Worm (Caenorhabditis elegans) whole organism, early embryonic: Measurements from ENCODE around the gene idpc-4.

Experiments used
- B0310.2 ChIP-seq: sonication (generic microtip); optimal IDR thresholded peaks from 2 replicates; lab custom pipeline; 2016; ENCODE audit warnings: mild to moderate bottlenecking, missing genetic modification characterization, missing compliant biosample characterization
- F13C5.2 ChIP-seq: sonication (generic microtip); optimal IDR thresholded peaks from 2 replicates; lab custom pipeline; 2017; ENCODE audit warnings: mild to moderate bottlenecking, missing genetic modification characterization, inconsistent platforms, missing compliant biosample characterization
- aly-1 ChIP-seq: sonication (generic microtip); optimal IDR thresholded peaks from 2 replicates; lab custom pipeline; 2016; ENCODE audit warnings: missing genetic modification characterization, missing compliant biosample characterization
- ama-1 ChIP-seq: fragments of 150-350 bp; optimal IDR thresholded peaks from 2 replicates; lab custom pipeline; 2014
- ceh-13 ChIP-seq: fragments of 200-800 bp; sonication (Bioruptor generic); optimal IDR thresholded peaks from 2 replicates; lab custom pipeline; 2018; ENCODE audit warnings: mild to moderate bottlenecking, missing genetic modification characterization, missing compliant biosample characterization
- ceh-36 ChIP-seq: sonication (generic microtip); optimal IDR thresholded peaks from 2 replicates; lab custom pipeline; 2016; ENCODE audit warnings: missing genetic modification characterization, inconsistent platforms, missing compliant biosample characterization
- ets-7 ChIP-seq: sonication (generic microtip); optimal IDR thresholded peaks from 2 replicates; lab custom pipeline; 2016; ENCODE audit warnings: missing genotype, missing genetic modification characterization, missing compliant biosample characterization
- flt-1 ChIP-seq: fragments of 200-800 bp; sonication (Bioruptor generic); IDR thresholded peaks from 2 replicates; pipeline ENCODE4 v1.3.6; 2022; ENCODE audit warnings: missing genetic modification characterization, missing compliant biosample characterization
- hmbx-1 ChIP-seq: sonication (generic microtip); optimal IDR thresholded peaks from 2 replicates; lab custom pipeline; 2016; ENCODE audit warnings: mild to moderate bottlenecking, missing genetic modification characterization, missing compliant biosample characterization
- hmg-4 ChIP-seq: fragments of 200-800 bp; sonication (Bioruptor generic); optimal IDR thresholded peaks from 2 replicates; lab custom pipeline; 2018; ENCODE audit warnings: mild to moderate bottlenecking, missing genetic modification characterization, missing compliant biosample characterization
- scrt-1 ChIP-seq: fragments of 200-800 bp; sonication (Bioruptor generic); IDR thresholded peaks from 2 replicates; pipeline ENCODE4 v1.3.6; 2022; ENCODE audit warnings: missing genetic modification characterization, missing compliant biosample characterization
- tbx-37 ChIP-seq: fragments of 200-800 bp; sonication (Bioruptor generic); conservative IDR thresholded peaks from 2 replicates; pipeline ENCODE4 v1.3.6; 2022; ENCODE audit warnings: missing genetic modification reagents, missing genetic modification characterization, missing compliant biosample characterization
- tra-4 ChIP-seq: sonication (generic microtip); optimal IDR thresholded peaks from 2 replicates; lab custom pipeline; 2017; ENCODE audit warnings: missing genetic modification characterization, missing compliant biosample characterization

DNA sequence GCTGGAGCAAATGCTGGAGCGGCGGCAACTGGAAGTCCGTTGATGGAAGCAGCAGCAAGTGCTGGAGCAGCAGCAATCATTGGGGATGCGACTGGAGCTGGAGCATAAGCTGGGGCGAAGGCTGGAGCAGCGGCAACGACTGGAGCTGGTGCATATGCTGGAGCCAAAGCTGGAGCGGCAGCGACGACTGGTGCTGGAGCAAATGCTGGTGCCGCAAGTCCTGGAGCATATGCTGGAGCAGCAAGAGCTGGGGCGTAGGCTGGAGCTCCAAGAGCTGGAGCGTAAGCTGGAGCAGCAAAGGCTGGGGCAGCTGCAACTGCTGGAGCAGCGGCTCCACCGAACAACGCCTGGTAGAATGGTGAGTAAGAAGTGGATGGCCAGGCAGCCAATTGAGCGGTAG is 6.8 kb upstream of the idpc-4 start:
- TF ChIP-seq aly-1 (tag; lab: Kevin White, UChicago) (no peak), flt-1 (GFP tag; lab: Robert Waterston, UW) (no peak), scrt-1 (no peak), ets-7 (tag; lab: Kevin White, UChicago) (no peak), ceh-36 (tag; lab: Kevin White, UChicago) (no peak), hmbx-1 (tag; lab: Kevin White, UChicago) (no peak), hmg-4 (GFP tag; lab: Kevin White, UChicago) (no peak), ama-1 (lab: Kevin White, UChicago) (no peak), tra-4 (tag; lab: Kevin White, UChicago) (no peak), B0310.2 (tag; lab: Kevin White, UChicago) (no peak), F13C5.2 (tag; lab: Kevin White, UChicago) (no peak), ceh-13 (no peak), tbx-37 (GFP tag; lab: Robert Waterston, UW) (no peak)
